Fruit fly (Drosophila melanogaster) whole organism, wandering third instar larva: ENCODE measurements around the gene Setd3.
A peak's percentile ranks its signal among the peaks of the same experiment; 100 is the strongest.

Source experiments
- Abd-B ChIP-seq: fragments of >200 bp; optimal IDR thresholded peaks from 2 replicates; lab custom pipeline; 2017; ENCODE audit warnings: missing biosample characterization, missing genetic modification characterization
- CG32264 ChIP-seq: fragments of 200-800 bp; sonication (Bioruptor generic); optimal IDR thresholded peaks from 2 replicates; lab custom pipeline; 2016; ENCODE audit warnings: missing biosample characterization, missing genetic modification characterization
- CG9705 ChIP-seq: fragments of 200-800 bp; sonication (Bioruptor generic); optimal IDR thresholded peaks from 2 replicates; lab custom pipeline; 2018; ENCODE audit warnings: missing biosample characterization, mild to moderate bottlenecking, missing genetic modification characterization
- CrebA ChIP-seq: fragments of 200-800 bp; sonication (Bioruptor generic); optimal IDR thresholded peaks from 2 replicates; lab custom pipeline; 2016; ENCODE audit warnings: missing biosample characterization, mild to moderate bottlenecking, missing genetic modification characterization, borderline replicate concordance
- Dfd ChIP-seq: fragments of >200 bp; optimal IDR thresholded peaks from 2 replicates; lab custom pipeline; 2017; ENCODE audit warnings: missing biosample characterization, missing genetic modification characterization
- Dif ChIP-seq: fragments of 200-275, 200-300 bp; sonication (Bioruptor generic); optimal IDR thresholded peaks from 2 replicates; lab custom pipeline; 2018; ENCODE audit warnings: missing biosample characterization, missing genetic modification characterization; ENCODE audit not compliant: partially characterized antibody
- GATAd ChIP-seq: sonication (Bioruptor generic); optimal IDR thresholded peaks from 2 replicates; lab custom pipeline; 2016; ENCODE audit warnings: missing biosample characterization, missing genetic modification characterization
- HLH106 ChIP-seq: fragments of 200-800 bp; optimal IDR thresholded peaks from 3 replicates; lab custom pipeline; 2019; ENCODE audit warnings: missing biosample characterization, mild to moderate bottlenecking, missing genetic modification characterization, moderate library complexity
- Hnf4 ChIP-seq: fragments of 200-800 bp; sonication (Bioruptor generic); optimal IDR thresholded peaks from 2 replicates; lab custom pipeline; 2016; ENCODE audit warnings: missing biosample characterization, mild to moderate bottlenecking, missing genetic modification characterization
- Hr78 ChIP-seq: fragments of >200 bp; optimal IDR thresholded peaks from 2 replicates; lab custom pipeline; 2017; ENCODE audit warnings: missing biosample characterization, missing genetic modification characterization
- Hr83 ChIP-seq: fragments of 200-300 bp; sonication (Bioruptor generic); optimal IDR thresholded peaks from 2 replicates; lab custom pipeline; 2016; ENCODE audit warnings: missing biosample characterization, mild to moderate bottlenecking, missing genetic modification characterization, moderate library complexity; ENCODE audit not compliant: poor library complexity, severe bottlenecking
- Jra ChIP-seq: sonication (Bioruptor generic); optimal IDR thresholded peaks from 2 replicates; lab custom pipeline; 2016; ENCODE audit warnings: missing biosample characterization, missing genetic modification characterization
- Mio ChIP-seq: sonication (Bioruptor generic); optimal IDR thresholded peaks from 2 replicates; lab custom pipeline; 2016; ENCODE audit warnings: missing biosample characterization, missing genetic modification characterization
- Myc ChIP-seq: fragments of >200 bp; optimal IDR thresholded peaks from 2 replicates; lab custom pipeline; 2017
- N ChIP-seq: fragments of >200 bp; optimal IDR thresholded peaks from 2 replicates; lab custom pipeline; 2018; ENCODE audit warnings: missing biosample characterization, missing external identifiers, missing genetic modification characterization
- OdsH ChIP-seq: fragments of 200-800 bp; sonication (Bioruptor generic); optimal IDR thresholded peaks from 2 replicates; lab custom pipeline; 2016; ENCODE audit warnings: missing biosample characterization, mild to moderate bottlenecking, missing genetic modification characterization
- Rel ChIP-seq, 2 experiments: fragments of 200-800 bp; sonication (Bioruptor generic) in 1 of 2; optimal IDR thresholded peaks; 2 replicates in 1 of 2; 3 replicates in 1 of 2; lab custom pipeline; 2016 to 2019; ENCODE audit warnings: mild to moderate bottlenecking in 2 of 2, missing biosample characterization in 2 of 2, missing genetic modification characterization in 2 of 2, moderate library complexity in 1 of 2
- Sp1 ChIP-seq: fragments of 200-800 bp; sonication (Bioruptor generic); optimal IDR thresholded peaks from 3 replicates; lab custom pipeline; 2019; ENCODE audit warnings: missing biosample characterization, mild to moderate bottlenecking, missing genetic modification characterization, moderate library complexity
- Vsx2 ChIP-seq: fragments of 200-300, 225-300 bp; sonication (Bioruptor generic); optimal IDR thresholded peaks from 2 replicates; lab custom pipeline; 2018; ENCODE audit warnings: missing biosample characterization, missing genetic modification characterization; ENCODE audit not compliant: partially characterized antibody
- br ChIP-seq: fragments of 200-800 bp; sonication (Bioruptor generic); optimal IDR thresholded peaks from 2 replicates; lab custom pipeline; 2016; ENCODE audit warnings: missing biosample characterization, missing genetic modification characterization
- brk ChIP-seq: fragments of 200-800 bp; sonication (Bioruptor generic); optimal IDR thresholded peaks from 2 replicates; lab custom pipeline; 2016; ENCODE audit warnings: missing biosample characterization, mild to moderate bottlenecking, missing genetic modification characterization
- dl ChIP-seq, 2 experiments: fragments of 175-275, 200-275 bp in 1 of 2; fragments of 200-275 bp in 1 of 2; sonication (Bioruptor generic); optimal IDR thresholded peaks; lab custom pipeline; 2018; ENCODE audit warnings: mild to moderate bottlenecking in 2 of 2, missing biosample characterization in 2 of 2, missing genetic modification characterization in 2 of 2, moderate library complexity in 2 of 2; ENCODE audit not compliant: partially characterized antibody in 2 of 2, insufficient read depth in 1 of 2
- dmrt93B ChIP-seq: fragments of 200-800 bp; sonication (Bioruptor generic); optimal IDR thresholded peaks from 2 replicates; lab custom pipeline; 2018; ENCODE audit warnings: missing biosample characterization, mild to moderate bottlenecking, missing genetic modification characterization
- dsf ChIP-seq: sonication (Bioruptor generic); optimal IDR thresholded peaks from 2 replicates; lab custom pipeline; 2016; ENCODE audit warnings: missing biosample characterization, missing genetic modification characterization, borderline replicate concordance
- ey ChIP-seq: fragments of 200-800 bp; sonication (Bioruptor generic); optimal IDR thresholded peaks from 2 replicates; lab custom pipeline; 2016; ENCODE audit warnings: missing biosample characterization, missing genetic modification characterization
- foxo ChIP-seq, 2 experiments: fragments of 200-800 bp; sonication (Bioruptor generic); optimal IDR thresholded peaks; 2 replicates in 1 of 2; 3 replicates in 1 of 2; lab custom pipeline; 2016 to 2017; ENCODE audit warnings: missing biosample characterization in 2 of 2, missing genetic modification characterization in 2 of 2
- fru ChIP-seq: fragments of 200-800 bp; sonication (Bioruptor generic); optimal IDR thresholded peaks from 3 replicates; lab custom pipeline; 2016; ENCODE audit warnings: missing biosample characterization, mild to moderate bottlenecking, missing genetic modification characterization
- h ChIP-seq: fragments of 200-800 bp; sonication (Bioruptor generic); optimal IDR thresholded peaks from 3 replicates; lab custom pipeline; 2016; ENCODE audit warnings: missing biosample characterization, mild to moderate bottlenecking, missing genetic modification characterization
- jim ChIP-seq: fragments of 175-275, 200-325 bp; sonication (Bioruptor generic); optimal IDR thresholded peaks from 2 replicates; lab custom pipeline; 2016; ENCODE audit warnings: missing biosample characterization, mild to moderate bottlenecking, missing genetic modification characterization
- lola ChIP-seq: fragments of >200 bp; optimal IDR thresholded peaks from 2 replicates; lab custom pipeline; 2017; ENCODE audit warnings: missing biosample characterization, missing genetic modification characterization
- pan ChIP-seq: fragments of >200 bp; optimal IDR thresholded peaks from 2 replicates; lab custom pipeline; 2017
- psq ChIP-seq: fragments of 200-800 bp; sonication (Bioruptor generic); optimal IDR thresholded peaks from 3 replicates; lab custom pipeline; 2017; ENCODE audit warnings: missing biosample characterization, mild to moderate bottlenecking, missing genetic modification characterization, moderate library complexity
- rgr ChIP-seq: fragments of 200-800 bp; sonication (Bioruptor generic); optimal IDR thresholded peaks from 3 replicates; lab custom pipeline; 2016; ENCODE audit warnings: missing biosample characterization, mild to moderate bottlenecking, missing genetic modification characterization
- sage ChIP-seq: fragments of 200-800 bp; sonication (Bioruptor generic); optimal IDR thresholded peaks from 2 replicates; lab custom pipeline; 2016; ENCODE audit warnings: missing biosample characterization, mild to moderate bottlenecking, missing genetic modification characterization
- sv ChIP-seq: fragments of 200-800 bp; sonication (Bioruptor generic); optimal IDR thresholded peaks from 3 replicates; lab custom pipeline; 2016; ENCODE audit warnings: missing biosample characterization, missing genetic modification characterization
- tai ChIP-seq: sonication (Bioruptor generic); optimal IDR thresholded peaks from 2 replicates; lab custom pipeline; 2016; ENCODE audit warnings: missing biosample characterization, missing genetic modification characterization
- usp ChIP-seq: fragments of >200 bp; optimal IDR thresholded peaks from 2 replicates; lab custom pipeline; 2017; ENCODE audit warnings: missing biosample characterization, missing genetic modification characterization
- woc ChIP-seq: sonication (Bioruptor generic); optimal IDR thresholded peaks from 2 replicates; lab custom pipeline; 2016; ENCODE audit warnings: missing biosample characterization, mild to moderate bottlenecking, missing genetic modification characterization

Setd3 gene

dm6 chrX:6988082-6988481, 19.5 kb upstream of the Setd3 start:
- TF ChIP-seq Sp1 (GFP tag; lab: Kevin White, UChicago) (no peak), Hnf4 (GFP tag; lab: Kevin White, UChicago) (no peak), jim (GFP tag; lab: Kevin White, UChicago) (no peak), dmrt93B (GFP tag; lab: Kevin White, UChicago) (no peak), usp (GFP tag; lab: Kevin White, UChicago) (no peak), Dfd (GFP tag; lab: Kevin White, UChicago) (no peak), Jra (GFP tag; lab: Kevin White, UChicago) (no peak)

- no peak for TF ChIP-seq HLH106 (tag; lab: Kevin White, UChicago)
- no peak for TF ChIP-seq sv (GFP tag; lab: Kevin White, UChicago)
- TF ChIP-seq jim (GFP tag; lab: Kevin White, UChicago): no peak
- peak; percentile 33 for TF ChIP-seq Dif (GFP tag; lab: Kevin White, UChicago)
- no peak for TF ChIP-seq Sp1 (GFP tag; lab: Kevin White, UChicago)
Observed at dm6 chrX:6987091-6987490, 18.5 kb upstream of the Setd3 start.

dm6 chrX:6985980-6986827, 17.7 kb upstream of the Setd3 start, which contains the start of gene bou:
Gene bou, plus strand, starts transcription at chrX:6986486.
- TF ChIP-seq Myc (lab: Kevin White, UChicago) (peak; percentile 55), brk (GFP tag; lab: Kevin White, UChicago) (no peak), Dif (GFP tag; lab: Kevin White, UChicago) (peak; percentile 33)
- TF ChIP-seq, all 38 proteins: peak for 2

- TF ChIP-seq lola (GFP tag; lab: Kevin White, UChicago) (no peak), br (GFP tag; lab: Kevin White, UChicago) (peak; percentile 96), CG9705 (GFP tag; lab: Kevin White, UChicago) (peak; percentile 75), Hr83 (GFP tag; lab: Kevin White, UChicago) (no peak), GATAd (GFP tag; lab: Kevin White, UChicago) (peak; percentile 23), psq (GFP tag; lab: Kevin White, UChicago) (peak; percentile 97), fru (GFP tag; lab: Kevin White, UChicago) (peak; percentile 97), brk (GFP tag; lab: Kevin White, UChicago) (peak; percentile 80), Mio (GFP tag; lab: Kevin White, UChicago) (no peak), HLH106 (tag; lab: Kevin White, UChicago) (peak; percentile 94), Dfd (GFP tag; lab: Kevin White, UChicago) (no peak), OdsH (GFP tag; lab: Kevin White, UChicago) (peak; percentile 94), Sp1 (GFP tag; lab: Kevin White, UChicago) (peak; percentile 95), rgr (GFP tag; lab: Kevin White, UChicago) (peak; percentile 95), Hr78 (GFP tag; lab: Kevin White, UChicago) (no peak), Myc (lab: Kevin White, UChicago) (no peak), woc (GFP tag; lab: Kevin White, UChicago) (peak; percentile 99), ey (GFP tag; lab: Kevin White, UChicago) (peak; percentile 96), dsf (peak; percentile 77), Abd-B (GFP tag; lab: Kevin White, UChicago) (no peak), foxo (GFP tag; optimal IDR thresholded peaks at IDR 0.05; lab: Kevin White, UChicago) (peak; percentile 47 to 95), dl (GFP tag; optimal IDR thresholded peaks at IDR 0.05; lab: Kevin White, UChicago; ENCODE audit: insufficient read depth in 1 of 2, partially characterized antibody in 2 of 2) (peak in 1 of 2 experiments; percentile 17), CrebA (GFP tag; lab: Kevin White, UChicago) (peak; percentile 92), pan (lab: Kevin White, UChicago) (peak; percentile 66), N (GFP tag; lab: Kevin White, UChicago) (no peak), Hnf4 (GFP tag; lab: Kevin White, UChicago) (peak; percentile 94), CG32264 (GFP tag; lab: Kevin White, UChicago) (peak; percentile 90), tai (GFP tag; lab: Kevin White, UChicago) (peak; percentile 92), usp (GFP tag; lab: Kevin White, UChicago) (no peak), Jra (GFP tag; lab: Kevin White, UChicago) (peak; percentile 92), h (peak; percentile 95), Dif (GFP tag; lab: Kevin White, UChicago) (peak; percentile 18), Rel (GFP tag; optimal IDR thresholded peaks at IDR 0.05; lab: Kevin White, UChicago) (peak; percentile 88), Rel (tag; optimal IDR thresholded peaks at IDR 0.05; lab: Kevin White, UChicago) (peak; percentile 75), jim (GFP tag; lab: Kevin White, UChicago) (peak; percentile 1), sage (GFP tag; lab: Kevin White, UChicago) (peak; percentile 86), sv (GFP tag; lab: Kevin White, UChicago) (peak; percentile 57), dmrt93B (GFP tag; lab: Kevin White, UChicago) (peak; percentile 81), Vsx2 (GFP tag; lab: Kevin White, UChicago) (no peak)
Observed at dm6 chrX:6985182-6985851, 16.8 kb upstream of the Setd3 start.
